Worm (Caenorhabditis elegans): ENCODE data around the gene jmjd-1.2.

The jmjd-1.2 gene

ce11 chrIV:4650624-4651094, 10.1 kb upstream of the jmjd-1.2 start, which contains the start of gene ubc-9:
TSS of gene ubc-9 (plus strand) at chrIV:4651044.
- TF ChIP-seq F10E7.11 (tag; optimal IDR thresholded peaks at IDR 0.05) (no peak), tbp1 (GFP tag; optimal IDR thresholded peaks at IDR 0.05) (peak; percentile 66), lsl-1 (GFP tag; optimal IDR thresholded peaks at IDR 0.05) (peak; percentile 82), egrh-3 (GFP tag; IDR thresholded peaks at IDR 0.05) (peak; percentile 65; the same call in 1 of the 2 replicates), ztf-26 (tag; optimal IDR thresholded peaks at IDR 0.05) (peak; percentile 17), Y53G8AR.9 (GFP tag; conservative IDR thresholded peaks at IDR 0.05) (peak; percentile 80), lin-35 (GFP tag; optimal IDR thresholded peaks at IDR 0.05) (peak; percentile 10 to 56 (median 54)), atf-7 (tag; optimal IDR thresholded peaks at IDR 0.05) (peak; percentile 4), ZK185.1 (tag; optimal IDR thresholded peaks at IDR 0.05; ENCODE audit: poor library complexity, severe bottlenecking) (peak; percentile 57), B0035.1 (tag; optimal IDR thresholded peaks at IDR 0.05) (no peak), hmg-20 (GFP tag; IDR thresholded peaks at IDR 0.05) (no peak), mes-4 (tag; optimal IDR thresholded peaks at IDR 0.05) (no peak), tlf-1 (GFP tag; optimal IDR thresholded peaks at IDR 0.05) (peak; percentile 93), mcd-1 (GFP tag; IDR thresholded peaks at IDR 0.05) (peak; percentile 81), C17E4.6 (GFP tag; IDR thresholded peaks at IDR 0.05) (peak; percentile 83; the same call in 1 of the 2 replicates), hmg-1.2 (GFP tag; IDR thresholded peaks at IDR 0.05) (peak; percentile 67), snpc-3.4 (tag; optimal IDR thresholded peaks at IDR 0.05) (peak; percentile 79), nhr-27 (tag; optimal IDR thresholded peaks at IDR 0.05) (no peak), mxl-1 (tag; optimal IDR thresholded peaks at IDR 0.05) (no peak), rcor-1 (GFP tag; IDR thresholded peaks at IDR 0.05) (peak; percentile 86), ztf-6 (GFP tag; IDR thresholded peaks at IDR 0.05) (no peak), unc-130 (GFP tag; optimal IDR thresholded peaks at IDR 0.05) (peak; percentile 58), ztf-28 (GFP tag; IDR thresholded peaks at IDR 0.05) (no peak), F37B4.10 (GFP tag; IDR thresholded peaks at IDR 0.05) (no peak), ztf-18 (tag; optimal IDR thresholded peaks at IDR 0.05) (peak; percentile 67), K12H6.12 (tag; optimal IDR thresholded peaks at IDR 0.05) (peak; percentile 54), dox-1 (GFP tag; IDR thresholded peaks at IDR 0.05) (peak; percentile 92), him-1 (tag; optimal IDR thresholded peaks at IDR 0.05) (peak; percentile 18), lin-40 (tag; optimal IDR thresholded peaks at IDR 0.05) (peak; percentile 57), Y67H2A.10 (GFP tag; conservative IDR thresholded peaks at IDR 0.05) (peak; percentile 70), zim-3 (tag; optimal IDR thresholded peaks at IDR 0.05) (no peak), Y95B8A.8 (GFP tag; IDR thresholded peaks at IDR 0.05) (peak; percentile 58; the same call in 1 of the 2 replicates), nhr-80 (tag; optimal IDR thresholded peaks at IDR 0.05) (peak; percentile 46), F23B12.7 (tag; optimal IDR thresholded peaks at IDR 0.05; ENCODE audit: insufficient read depth) (peak; percentile 50), pha-4 (tag; optimal IDR thresholded peaks at IDR 0.05) (no peak), B0019.2 (GFP tag; conservative IDR thresholded peaks at IDR 0.05) (0 out of 2 replicates have a peak, but pooled peaks have one; percentile 24), T07F8.4 (tag; optimal IDR thresholded peaks at IDR 0.05) (no peak), pbrm-1 (GFP tag; IDR thresholded peaks at IDR 0.05) (peak; percentile 87), D2030.7 (GFP tag; IDR thresholded peaks at IDR 0.05) (peak; percentile 81), lir-1 (GFP tag; conservative IDR thresholded peaks at IDR 0.05) (peak; percentile 59; the same call in 1 of the 2 replicates), attf-6 (GFP tag; IDR thresholded peaks at IDR 0.05) (peak; percentile 53; the same call in 1 of the 2 replicates), efl-1 (GFP tag; optimal IDR thresholded peaks at IDR 0.05) (peak; percentile 93), dpl-1 (GFP tag; optimal IDR thresholded peaks at IDR 0.05) (peak; percentile 84), F57A8.1 (GFP tag; optimal IDR thresholded peaks at IDR 0.05) (no peak), madf-10 (tag; optimal IDR thresholded peaks at IDR 0.05) (peak; percentile 92), F49E8.2 (tag; optimal IDR thresholded peaks at IDR 0.05; ENCODE audit: insufficient read depth) (peak; percentile 52), nfya-1 (tag; optimal IDR thresholded peaks at IDR 0.05; ENCODE audit: borderline replicate concordance, insufficient read depth) (no peak), ceh-27 (GFP tag; optimal IDR thresholded peaks at IDR 0.05) (peak; percentile 17)

Measured in whole organism, young adult.